Worm (Caenorhabditis elegans): ENCODE results near the gene nfx-1.
A peak's percentile ranks its signal among the peaks of the same experiment; 100 is the strongest.

The nfx-1 gene

ce11 chrIII:6361560-6361959 is 13.6 kb upstream of the nfx-1 start (continued):
- TF ChIP-seq rec-8 (tag; optimal IDR thresholded peaks at IDR 0.05) (no peak), dpl-1 (GFP tag; optimal IDR thresholded peaks at IDR 0.05) (no peak), tbx-9 (tag; optimal IDR thresholded peaks at IDR 0.05; ENCODE audit: borderline replicate concordance) (no peak), B0261.1 (tag; optimal IDR thresholded peaks at IDR 0.05) (no peak), nfyb-1 (GFP tag; IDR thresholded peaks at IDR 0.05) (0 out of 2 replicates have a peak, but pooled peaks have one; percentile 10), Y56A3A.18 (GFP tag; IDR thresholded peaks at IDR 0.05) (no peak), lin-35 (GFP tag; optimal IDR thresholded peaks at IDR 0.05) (no peak), egl-18 (GFP tag; IDR thresholded peaks at IDR 0.05) (no peak), rcor-1 (GFP tag; IDR thresholded peaks at IDR 0.05) (no peak), madf-10 (tag; optimal IDR thresholded peaks at IDR 0.05) (peak; percentile 26), bed-2 (GFP tag; IDR thresholded peaks at IDR 0.05) (no peak), F22D6.2 (tag; optimal IDR thresholded peaks at IDR 0.05) (no peak), sea-2 (GFP tag; IDR thresholded peaks at IDR 0.05) (no peak), athp-1 (tag; optimal IDR thresholded peaks at IDR 0.05) (no peak), Y53F4B.3 (GFP tag; IDR thresholded peaks at IDR 0.05) (no peak), nhr-80 (tag; optimal IDR thresholded peaks at IDR 0.05) (peak; percentile 98), nhr-27 (tag; optimal IDR thresholded peaks at IDR 0.05) (no peak), tlf-1 (GFP tag; optimal IDR thresholded peaks at IDR 0.05) (peak; percentile 11), lsl-1 (GFP tag; optimal IDR thresholded peaks at IDR 0.05) (no peak), die-1 (tag; optimal IDR thresholded peaks at IDR 0.05) (no peak), ztf-25 (GFP tag; IDR thresholded peaks at IDR 0.05) (no peak), snpc-1.1 (tag; optimal IDR thresholded peaks at IDR 0.05; ENCODE audit: insufficient read depth) (no peak), F10E7.11 (tag; optimal IDR thresholded peaks at IDR 0.05) (no peak), pha-4 (tag; optimal IDR thresholded peaks at IDR 0.05) (no peak), zfh-2 (GFP tag; conservative IDR thresholded peaks at IDR 0.05) (no peak), ceh-27 (GFP tag; optimal IDR thresholded peaks at IDR 0.05) (no peak), ets-4 (GFP tag; optimal IDR thresholded peaks at IDR 0.05) (peak; percentile 41), cebp-1 (GFP tag; IDR thresholded peaks at IDR 0.05) (no peak), cebp-1 (tag; optimal IDR thresholded peaks at IDR 0.05) (peak; percentile 33), aptf-3 (GFP tag; IDR thresholded peaks at IDR 0.05) (no peak), F23B12.7 (tag; optimal IDR thresholded peaks at IDR 0.05; ENCODE audit: insufficient read depth) (no peak), zim-3 (tag; optimal IDR thresholded peaks at IDR 0.05) (no peak)

- peak; percentile 65 for TF ChIP-seq somi-1 (GFP tag; optimal IDR thresholded peaks at IDR 0.05)
- 0 out of 2 replicates have a peak, but pooled peaks have one; percentile 28 for TF ChIP-seq lin-26 (GFP tag; IDR thresholded peaks at IDR 0.05)
- no peak for TF ChIP-seq ZK185.1 (tag; optimal IDR thresholded peaks at IDR 0.05; ENCODE audit: poor library complexity, severe bottlenecking)
- TF ChIP-seq sdz-38 (tag; optimal IDR thresholded peaks at IDR 0.05), result no peak
- no peak for TF ChIP-seq sea-2 (GFP tag; IDR thresholded peaks at IDR 0.05)
- peak; percentile 61 for TF ChIP-seq ztf-26 (tag; optimal IDR thresholded peaks at IDR 0.05)
- no peak for TF ChIP-seq D2030.7 (GFP tag; IDR thresholded peaks at IDR 0.05)
- peak; percentile 53 for TF ChIP-seq lin-40 (tag; optimal IDR thresholded peaks at IDR 0.05)
- TF ChIP-seq bed-1 (GFP tag; IDR thresholded peaks at IDR 0.05), result no peak
- TF ChIP-seq nhr-80 (tag; optimal IDR thresholded peaks at IDR 0.05), result peak; percentile 58
- TF ChIP-seq tlf-1 (GFP tag; optimal IDR thresholded peaks at IDR 0.05), result no peak
- no peak for TF ChIP-seq cebp-1 (GFP tag; IDR thresholded peaks at IDR 0.05)
- no peak for TF ChIP-seq cebp-1 (tag; optimal IDR thresholded peaks at IDR 0.05)
- no peak for TF ChIP-seq zfh-2 (GFP tag; conservative IDR thresholded peaks at IDR 0.05)
- no peak for TF ChIP-seq mes-4 (tag; optimal IDR thresholded peaks at IDR 0.05)
- no peak for TF ChIP-seq die-1 (tag; optimal IDR thresholded peaks at IDR 0.05)
- peak; percentile 24 for TF ChIP-seq repo-1 (tag; optimal IDR thresholded peaks at IDR 0.05)
- TF ChIP-seq madf-3 (GFP tag; IDR thresholded peaks at IDR 0.05), result no peak
- TF ChIP-seq hmg-1.2 (GFP tag; IDR thresholded peaks at IDR 0.05), result no peak
- no peak for TF ChIP-seq dpl-1 (GFP tag; optimal IDR thresholded peaks at IDR 0.05)
- no peak for TF ChIP-seq ama-1 (optimal IDR thresholded peaks at IDR 0.05)
- no peak for TF ChIP-seq ama-1 (GFP tag; optimal IDR thresholded peaks at IDR 0.05)
- TF ChIP-seq rpc-1 (optimal IDR thresholded peaks at IDR 0.05), result no peak
- no peak for TF ChIP-seq rpc-1 (tag; optimal IDR thresholded peaks at IDR 0.05)
- no peak for TF ChIP-seq K11D2.4 (GFP tag; IDR thresholded peaks at IDR 0.05)
These were observed 12.8 kb upstream of the nfx-1 start for ce11 chrIII:6362323-6362922.

Data from whole organism, young adult.